Worm (Caenorhabditis elegans) whole organism, young adult: ENCODE data around the gene ZK84.4.
"Not testable (repeated sequence)": the region's sequence is repeated elsewhere in the genome, so short reads cannot be mapped to it uniquely, and the experiment has no call there.

Experiments
- B0035.1 ChIP-seq: sonication (generic microtip); optimal IDR thresholded peaks from 2 replicates; lab custom pipeline; 2016; ENCODE audit warnings: missing genetic modification characterization, mild to moderate bottlenecking, missing compliant biosample characterization, missing genotype, missing genetic modification reagents
- B0261.1 ChIP-seq: sonication (generic microtip); optimal IDR thresholded peaks from 2 replicates; lab custom pipeline; 2016; ENCODE audit warnings: mild to moderate bottlenecking, missing genetic modification characterization, moderate library complexity, missing compliant biosample characterization
- C06A6.2 ChIP-seq: fragments of 200-800 bp; sonication (Bioruptor generic); conservative IDR thresholded peaks from 2 replicates; pipeline ENCODE4 v1.3.6; 2022; ENCODE audit warnings: missing genetic modification characterization, missing compliant biosample characterization
- F10E7.11 ChIP-seq: sonication (generic microtip); optimal IDR thresholded peaks from 2 replicates; lab custom pipeline; 2017; ENCODE audit warnings: mild to moderate bottlenecking, missing genetic modification characterization, moderate library complexity, missing compliant biosample characterization
- F37B4.10 ChIP-seq: fragments of 200-800 bp; sonication (Bioruptor generic); IDR thresholded peaks from 2 replicates; pipeline ENCODE4 v1.3.6; 2022; ENCODE audit warnings: missing genetic modification characterization, missing compliant biosample characterization
- F57A8.1 ChIP-seq: fragments of 200-800 bp; sonication (Bioruptor generic); optimal IDR thresholded peaks from 2 replicates; lab custom pipeline; 2018; ENCODE audit warnings: mild to moderate bottlenecking, missing genetic modification characterization, moderate library complexity, missing compliant biosample characterization
- K12H6.12 ChIP-seq: fragments of 200-800 bp; sonication (Bioruptor generic); optimal IDR thresholded peaks from 2 replicates; lab custom pipeline; 2018; ENCODE audit warnings: mild to moderate bottlenecking, missing genetic modification characterization, missing compliant biosample characterization
- T26A5.8 ChIP-seq: sonication (generic microtip); optimal IDR thresholded peaks from 2 replicates; lab custom pipeline; 2016; ENCODE audit warnings: missing genetic modification characterization, missing compliant biosample characterization
- Y67H2A.10 ChIP-seq: fragments of 200-800 bp; sonication (Bioruptor generic); conservative IDR thresholded peaks from 2 replicates; pipeline ENCODE4 v1.3.6; 2022; ENCODE audit warnings: missing genetic modification reagents, missing genetic modification characterization, missing compliant biosample characterization
- Y79H2A.3 ChIP-seq: fragments of 200-800 bp; sonication (Bioruptor generic); conservative IDR thresholded peaks from 2 replicates; pipeline ENCODE4 v1.3.6; 2022; ENCODE audit warnings: missing genetic modification reagents, missing genetic modification characterization, missing compliant biosample characterization
- attf-5 ChIP-seq: fragments of 200-800 bp; sonication (Bioruptor generic); optimal IDR thresholded peaks from 2 replicates; lab custom pipeline; 2018; ENCODE audit warnings: mild to moderate bottlenecking, missing genetic modification characterization, missing compliant biosample characterization
- attf-6 ChIP-seq: fragments of 200-800 bp; sonication (Bioruptor generic); IDR thresholded peaks from 2 replicates; pipeline ENCODE4 v1.3.6; 2022; ENCODE audit warnings: missing genetic modification reagents, missing genetic modification characterization, missing compliant biosample characterization
- bed-1 ChIP-seq: fragments of 200-800 bp; sonication (Bioruptor generic); IDR thresholded peaks from 2 replicates; pipeline ENCODE4 v1.3.6; 2022; ENCODE audit warnings: missing genetic modification reagents, missing genetic modification characterization, missing compliant biosample characterization
- ceh-91 ChIP-seq: fragments of 200-800 bp; sonication (Bioruptor generic); IDR thresholded peaks from 2 replicates; pipeline ENCODE4 v1.3.6; 2022; ENCODE audit warnings: missing genetic modification reagents, missing genetic modification characterization, missing compliant biosample characterization
- egl-18 ChIP-seq: fragments of 200-800 bp; sonication (Bioruptor generic); IDR thresholded peaks from 2 replicates; pipeline ENCODE4 v1.3.6; 2022; ENCODE audit warnings: missing genetic modification reagents, missing genetic modification characterization, missing compliant biosample characterization
- ets-4 ChIP-seq: fragments of 200-800 bp; sonication (Bioruptor generic); optimal IDR thresholded peaks from 2 replicates; lab custom pipeline; 2018; ENCODE audit warnings: mild to moderate bottlenecking, missing genetic modification characterization, missing compliant biosample characterization
- him-1 ChIP-seq: sonication (generic microtip); optimal IDR thresholded peaks from 2 replicates; lab custom pipeline; 2016; ENCODE audit warnings: missing genotype, missing genetic modification reagents, missing genetic modification characterization, missing compliant biosample characterization
- hmg-1.2 ChIP-seq: fragments of 200-800 bp; sonication (Bioruptor generic); IDR thresholded peaks from 2 replicates; pipeline ENCODE4 v1.3.6; 2022; ENCODE audit warnings: missing genetic modification reagents, missing genetic modification characterization, missing compliant biosample characterization
- hmg-20 ChIP-seq: fragments of 200-800 bp; sonication (Bioruptor generic); IDR thresholded peaks from 2 replicates; pipeline ENCODE4 v1.3.6; 2022; ENCODE audit warnings: missing genetic modification reagents, missing genetic modification characterization, missing compliant biosample characterization
- lag-1 ChIP-seq: fragments of 200-800 bp; sonication (Bioruptor generic); IDR thresholded peaks from 2 replicates; pipeline ENCODE4 v1.3.6; 2022; ENCODE audit warnings: missing genetic modification reagents, missing genetic modification characterization, missing compliant biosample characterization
- lin-26 ChIP-seq: fragments of 200-800 bp; sonication (Bioruptor generic); IDR thresholded peaks from 2 replicates; pipeline ENCODE4 v1.3.6; 2022; ENCODE audit warnings: missing genetic modification reagents, missing genetic modification characterization, missing compliant biosample characterization
- lin-54 ChIP-seq: fragments of 200-800 bp; sonication (Bioruptor generic); optimal IDR thresholded peaks from 2 replicates; lab custom pipeline; 2018; ENCODE audit warnings: mild to moderate bottlenecking, missing genetic modification characterization, missing compliant biosample characterization
- madf-6 ChIP-seq: fragments of 200-800 bp; sonication (Bioruptor generic); IDR thresholded peaks from 2 replicates; pipeline ENCODE4 v1.3.6; 2022; ENCODE audit warnings: missing genetic modification reagents, missing genetic modification characterization, missing compliant biosample characterization
- mxl-1 ChIP-seq: sonication (generic microtip); optimal IDR thresholded peaks from 2 replicates; lab custom pipeline; 2016; ENCODE audit warnings: missing genetic modification characterization, missing compliant biosample characterization
- nfya-1 ChIP-seq: sonication (generic microtip); optimal IDR thresholded peaks from 2 replicates; lab custom pipeline; 2017; ENCODE audit warnings: antibody characterized with exemption, missing compliant biosample characterization, missing genetic modification characterization, borderline replicate concordance; ENCODE audit not compliant: insufficient read depth
- nhr-27 ChIP-seq: fragments of 200-800 bp; sonication (Bioruptor generic); optimal IDR thresholded peaks from 2 replicates; lab custom pipeline; 2018; ENCODE audit warnings: mild to moderate bottlenecking, missing genetic modification characterization, moderate library complexity, missing compliant biosample characterization
- nhr-90 ChIP-seq: sonication (generic microtip); optimal IDR thresholded peaks from 2 replicates; lab custom pipeline; 2016; ENCODE audit warnings: missing genotype, mild to moderate bottlenecking, missing genetic modification characterization, missing compliant biosample characterization
- repo-1 ChIP-seq: sonication (generic microtip); optimal IDR thresholded peaks from 2 replicates; lab custom pipeline; 2017; ENCODE audit warnings: mild to moderate bottlenecking, missing genetic modification characterization, missing compliant biosample characterization
- sea-2 ChIP-seq: fragments of 200-800 bp; sonication (Bioruptor generic); IDR thresholded peaks from 2 replicates; pipeline ENCODE4 v1.3.6; 2022; ENCODE audit warnings: missing genetic modification characterization, missing compliant biosample characterization
- snpc-3.4 ChIP-seq: sonication (generic microtip); optimal IDR thresholded peaks from 2 replicates; lab custom pipeline; 2017; ENCODE audit warnings: missing genetic modification characterization, mild to moderate bottlenecking, missing compliant biosample characterization, antibody characterized with exemption, moderate library complexity, missing genotype, missing genetic modification reagents
- snpc-4 ChIP-seq, 5 experiments: fragments of 150-350 bp in 1 of 5; sonication (generic microtip) in 4 of 5; optimal IDR thresholded peaks; 2 replicates each; lab custom pipeline; 2014 to 2018; ENCODE audit warnings: missing genetic modification characterization in 5 of 5, missing biosample characterization in 3 of 5, antibody characterized with exemption in 2 of 5, mild to moderate bottlenecking in 2 of 5, missing compliant biosample characterization in 2 of 5, missing genotype in 2 of 5, moderate library complexity in 2 of 5, missing genetic modification reagents in 1 of 5
- tlf-1 ChIP-seq: fragments of 200-800 bp; sonication (Bioruptor generic); optimal IDR thresholded peaks from 2 replicates; lab custom pipeline; 2018; ENCODE audit warnings: mild to moderate bottlenecking, missing genetic modification characterization, missing compliant biosample characterization
- unc-130 ChIP-seq: sonication (generic microtip); optimal IDR thresholded peaks from 2 replicates; lab custom pipeline; 2016; ENCODE audit warnings: missing genetic modification reagents, missing genetic modification characterization, missing compliant biosample characterization
- unc-62 ChIP-seq: fragments of 150-350 bp; optimal IDR thresholded peaks from 2 replicates; lab custom pipeline; 2014; ENCODE audit warnings: missing biosample characterization, missing genetic modification reagents, missing genetic modification characterization
- xnd-1 ChIP-seq: sonication (generic microtip); optimal IDR thresholded peaks from 2 replicates; lab custom pipeline; 2016; ENCODE audit warnings: missing genotype, missing genetic modification reagents, missing genetic modification characterization, missing compliant biosample characterization
- zim-3 ChIP-seq: sonication (generic microtip); optimal IDR thresholded peaks from 2 replicates; lab custom pipeline; 2017; ENCODE audit warnings: mild to moderate bottlenecking, missing genetic modification characterization, moderate library complexity, missing compliant biosample characterization
- ztf-6 ChIP-seq: fragments of 200-800 bp; sonication (Bioruptor generic); IDR thresholded peaks from 2 replicates; pipeline ENCODE4 v1.3.6; 2022; ENCODE audit warnings: missing genetic modification reagents, missing genetic modification characterization, missing compliant biosample characterization

The ZK84.4 gene

ce11 chrII:6014057-6014456 lies 5.3 kb upstream of the ZK84.4 start, which contains the start of gene ZK84.2:
Gene ZK84.2 (plus strand): TSS chrII:6014357.
- not testable (repeated sequence) for TF ChIP-seq tlf-1 (GFP tag; lab: Kevin White, UChicago); hmg-20; F37B4.10 (GFP tag; lab: Robert Waterston, UW)

- TF ChIP-seq egl-18 = no peak
- no peak for TF ChIP-seq T26A5.8 (tag; lab: Kevin White, UChicago)
- no peak for TF ChIP-seq ets-4 (GFP tag; lab: Kevin White, UChicago)
- TF ChIP-seq lag-1 (GFP tag; lab: Robert Waterston, UW) = no peak
- no peak for TF ChIP-seq mxl-1 (tag; lab: Kevin White, UChicago)
- TF ChIP-seq tlf-1 (GFP tag; lab: Kevin White, UChicago) = no peak
- TF ChIP-seq snpc-3.4 (tag; lab: Kevin White, UChicago) = no peak
- no peak for TF ChIP-seq repo-1 (tag; lab: Kevin White, UChicago)
- TF ChIP-seq bed-1 (GFP tag; lab: Robert Waterston, UW) = no peak
- no peak for TF ChIP-seq snpc-4 (GFP tag; optimal IDR thresholded peaks at IDR 0.05; lab: Kevin White, UChicago)
- no peak for TF ChIP-seq snpc-4 (tag; optimal IDR thresholded peaks at IDR 0.05; lab: Kevin White, UChicago)
- TF ChIP-seq sea-2 (GFP tag; lab: Robert Waterston, UW) = no peak
- TF ChIP-seq nhr-90 (tag; lab: Kevin White, UChicago) = no peak
- no peak for TF ChIP-seq attf-5 (GFP tag; lab: Kevin White, UChicago)
- TF ChIP-seq K12H6.12 = no peak
- no peak for TF ChIP-seq nfya-1 (tag; lab: Kevin White, UChicago)
- no peak for TF ChIP-seq lin-26 (GFP tag; lab: Robert Waterston, UW)
- TF ChIP-seq ceh-91 (GFP tag; lab: Robert Waterston, UW) = no peak
Measured at ce11 chrII:6010544-6010943, 1.8 kb upstream of the ZK84.4 start, which contains the start of gene ins-20. Gene ins-20 (plus strand): TSS chrII:6010844.

ce11 chrII:6001004-6001403 lies 7.8 kb downstream of the ZK84.4 start:
- TF ChIP-seq lin-54 (GFP tag; lab: Kevin White, UChicago) (no peak), attf-6 (GFP tag; lab: Robert Waterston, UW) (no peak), snpc-4 (GFP tag; optimal IDR thresholded peaks at IDR 0.05; lab: Kevin White, UChicago) (no peak), snpc-4 (tag; optimal IDR thresholded peaks at IDR 0.05; lab: Kevin White, UChicago) (no peak), ztf-6 (no peak), F57A8.1 (no peak), tlf-1 (GFP tag; lab: Kevin White, UChicago) (no peak), madf-6 (no peak), unc-62 (GFP tag; lab: Kevin White, UChicago) (no peak), Y67H2A.10 (no peak), C06A6.2 (GFP tag; lab: Robert Waterston, UW) (no peak), him-1 (tag; lab: Kevin White, UChicago) (no peak), B0261.1 (no peak), F10E7.11 (tag; lab: Kevin White, UChicago) (no peak), Y79H2A.3 (GFP tag; lab: Robert Waterston, UW) (no peak), hmg-1.2 (GFP tag; lab: Robert Waterston, UW) (no peak), nhr-27 (tag; lab: Kevin White, UChicago) (no peak), B0035.1 (tag; lab: Kevin White, UChicago) (no peak)

ce11 chrII:6000136-6000535 lies 8.7 kb downstream of the ZK84.4 start, which contains the start of gene ins-6:
Gene ins-6 (plus strand): TSS chrII:6000436.
- no peak for TF ChIP-seq xnd-1 (tag; lab: Kevin White, UChicago)
- TF ChIP-seq unc-130 (GFP tag; lab: Kevin White, UChicago) = no peak
- no peak for TF ChIP-seq zim-3 (tag; lab: Kevin White, UChicago)
- TF ChIP-seq, all 124 proteins: peak for 0
